Worm (Caenorhabditis elegans): ENCODE data around the gene T28A11.16.

DNA sequence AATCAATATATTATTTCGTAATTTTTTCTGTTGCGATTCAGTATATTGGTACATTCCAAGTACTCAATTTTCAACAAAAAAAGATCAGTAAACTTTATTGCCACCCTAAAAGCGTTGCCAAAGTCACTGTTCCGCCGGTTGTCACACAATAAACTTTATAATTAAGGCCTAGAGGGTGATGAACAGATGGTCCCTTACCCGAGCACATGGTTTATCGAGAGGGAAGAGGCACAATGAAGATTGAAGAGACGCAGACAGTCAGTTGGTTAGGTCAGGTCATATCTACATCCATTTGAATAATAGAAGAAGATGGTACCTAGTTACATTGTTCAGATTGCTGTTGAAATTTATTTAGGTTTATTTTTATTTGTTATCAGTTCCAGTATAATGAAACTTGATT, 2.2 kb downstream of the T28A11.16 start:
- no peak for TF ChIP-seq attf-5 (GFP tag; optimal IDR thresholded peaks at IDR 0.05)
- no peak for TF ChIP-seq ztf-28 (GFP tag; IDR thresholded peaks at IDR 0.05)
- TF ChIP-seq lag-1 (GFP tag; IDR thresholded peaks at IDR 0.05), result no peak
- no peak for TF ChIP-seq lin-40 (tag; optimal IDR thresholded peaks at IDR 0.05)
- no peak for TF ChIP-seq hlh-12 (tag; optimal IDR thresholded peaks at IDR 0.05)
- no peak for TF ChIP-seq bed-2 (GFP tag; IDR thresholded peaks at IDR 0.05)
- TF ChIP-seq mes-4 (tag; optimal IDR thresholded peaks at IDR 0.05), result no peak
- TF ChIP-seq ceh-27 (GFP tag; optimal IDR thresholded peaks at IDR 0.05), result no peak
- TF ChIP-seq T07F8.4 (tag; optimal IDR thresholded peaks at IDR 0.05), result no peak
